Fruit fly (Drosophila melanogaster): Measurements from ENCODE around the gene CG42750.

DNA sequence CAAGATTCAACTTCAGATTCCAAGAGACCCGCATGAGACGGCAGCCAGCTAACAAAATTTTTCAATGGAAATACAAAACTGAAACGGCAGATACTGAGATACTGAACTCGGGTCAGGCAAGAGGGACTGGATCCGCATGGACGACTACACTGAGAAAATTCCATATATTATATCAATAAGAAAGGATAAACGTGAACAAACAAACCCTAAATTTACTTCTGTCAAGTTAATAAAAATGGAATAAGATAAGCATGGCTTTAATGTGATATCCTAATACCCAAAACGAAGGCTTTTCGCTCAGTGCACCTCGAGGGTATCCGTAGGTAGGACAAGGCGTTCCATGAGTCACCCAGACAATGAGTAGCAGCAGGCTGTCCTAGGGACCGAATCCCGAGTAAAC lies 130.3 kb downstream of the CG42750 start:
- TF ChIP-seq EcR (GFP tag; optimal IDR thresholded peaks at IDR 0.05) (no peak), psq (optimal IDR thresholded peaks at IDR 0.05) (no peak), pan (optimal IDR thresholded peaks at IDR 0.05) (no peak), usp (GFP tag; optimal IDR thresholded peaks at IDR 0.05) (no peak)
